Fruit fly (Drosophila melanogaster): Measurements from ENCODE around the gene CG34347.

Gene CG34347

DNA sequence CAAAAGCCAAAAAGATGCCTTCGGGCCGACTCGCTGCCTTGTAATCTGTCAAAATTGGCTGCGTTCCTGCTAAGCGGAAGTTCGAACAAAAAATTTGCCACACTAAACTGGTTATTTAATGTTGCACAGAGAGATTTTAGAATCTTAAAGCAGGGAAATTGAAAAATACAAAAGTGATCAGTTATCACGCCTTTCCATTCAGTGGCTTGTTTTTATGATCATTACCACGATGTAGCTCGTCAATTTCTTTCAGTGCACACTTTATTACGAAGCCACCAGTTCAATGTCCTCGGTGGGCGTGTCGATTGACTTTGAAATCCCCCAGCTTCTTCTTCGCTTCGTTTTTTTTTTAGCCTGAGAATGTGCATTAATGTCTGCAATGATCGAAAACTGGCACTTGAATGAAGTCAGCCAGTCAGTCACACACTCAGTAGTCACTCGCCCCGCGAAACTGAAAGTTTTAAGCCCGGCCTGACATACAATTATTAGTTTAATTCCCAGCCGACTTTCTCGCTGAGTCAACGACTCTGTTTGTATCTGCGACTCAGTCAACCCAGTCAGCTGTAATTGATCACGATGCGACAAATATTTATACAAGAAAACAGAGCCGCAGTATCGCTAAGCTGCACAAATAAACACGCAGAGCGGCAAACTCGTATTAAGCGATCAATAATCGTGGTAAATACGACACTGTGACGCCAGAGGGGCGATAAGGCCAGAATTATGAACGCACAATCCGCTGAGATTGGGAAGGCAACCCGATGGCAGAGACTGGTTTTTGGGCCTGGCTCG is 1.9 kb upstream of the CG34347 start:
- TF ChIP-seq EcR (GFP tag; optimal IDR thresholded peaks at IDR 0.05) (peak; percentile 62), psq (optimal IDR thresholded peaks at IDR 0.05) (no peak)

dm6 chr3R:31310300-31310699 is 657 bp upstream of the CG34347 start:
- TF ChIP-seq psq (optimal IDR thresholded peaks at IDR 0.05) (no peak), Dll (optimal IDR thresholded peaks at IDR 0.05) (no peak), pan (optimal IDR thresholded peaks at IDR 0.05) (no peak), usp (GFP tag; optimal IDR thresholded peaks at IDR 0.05) (no peak), EcR (GFP tag; optimal IDR thresholded peaks at IDR 0.05) (no peak), CG8478 (optimal IDR thresholded peaks at IDR 0.05) (no peak)

dm6 chr3R:31312287-31312686 is 1.3 kb downstream of the CG34347 start:
- TF ChIP-seq psq (optimal IDR thresholded peaks at IDR 0.05) = no peak
- TF ChIP-seq CG8478 (optimal IDR thresholded peaks at IDR 0.05) = no peak
- TF ChIP-seq usp (GFP tag; optimal IDR thresholded peaks at IDR 0.05) = no peak
- TF ChIP-seq Dll (optimal IDR thresholded peaks at IDR 0.05) = no peak
- no peak for TF ChIP-seq EcR (GFP tag; optimal IDR thresholded peaks at IDR 0.05)
- no peak for TF ChIP-seq pan (optimal IDR thresholded peaks at IDR 0.05)

DNA sequence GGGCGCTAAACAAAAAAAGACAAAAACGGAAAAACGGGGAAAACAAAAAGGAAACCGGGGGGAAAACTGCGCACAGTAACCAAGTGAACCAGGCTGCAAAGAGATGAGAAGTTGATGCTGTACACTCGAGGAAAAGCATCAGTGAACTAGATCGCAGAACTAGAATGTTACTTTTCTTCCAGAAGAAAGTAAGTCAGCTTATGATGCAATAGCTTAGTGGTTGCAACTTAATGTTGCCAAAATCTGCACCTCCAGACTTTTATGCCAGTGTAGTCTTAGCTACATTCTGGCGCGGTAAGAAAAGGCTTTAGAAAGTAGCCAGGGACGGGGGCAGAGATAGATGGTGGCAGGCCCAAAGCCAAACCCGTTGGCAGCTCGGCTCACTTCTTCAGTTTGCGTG is 3.5 kb downstream of the CG34347 start:
- no peak for TF ChIP-seq usp (GFP tag; optimal IDR thresholded peaks at IDR 0.05)
- no peak for TF ChIP-seq psq (optimal IDR thresholded peaks at IDR 0.05)
- TF ChIP-seq pan (optimal IDR thresholded peaks at IDR 0.05) = no peak
- no peak for TF ChIP-seq CG8478 (optimal IDR thresholded peaks at IDR 0.05)
- no peak for TF ChIP-seq EcR (GFP tag; optimal IDR thresholded peaks at IDR 0.05)
- TF ChIP-seq Dll (optimal IDR thresholded peaks at IDR 0.05) = no peak

- TF ChIP-seq Dll (optimal IDR thresholded peaks at IDR 0.05) = no peak
Measured at dm6 chr3R:31319426-31320221, 8.7 kb downstream of the CG34347 start.

DNA sequence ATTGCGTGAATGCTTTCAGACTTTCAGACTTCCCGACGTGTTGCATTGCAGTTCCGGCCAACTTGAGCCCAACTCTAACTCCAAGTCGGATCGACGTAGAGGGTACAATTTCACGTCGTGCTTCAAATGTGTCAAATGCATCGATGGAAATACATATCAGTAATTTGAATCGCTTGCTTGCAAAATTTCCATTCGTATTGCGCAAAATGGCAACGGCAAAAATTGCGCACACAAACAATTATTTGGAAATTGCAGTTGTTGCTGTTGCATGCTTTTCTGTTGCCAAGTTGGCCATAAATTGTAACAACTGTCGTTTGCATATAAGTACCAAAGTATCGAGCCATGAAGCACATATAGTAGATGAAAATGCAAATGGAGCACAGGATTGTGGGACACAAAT is 9.5 kb downstream of the CG34347 start:
- TF ChIP-seq EcR (GFP tag; optimal IDR thresholded peaks at IDR 0.05) (no peak), psq (optimal IDR thresholded peaks at IDR 0.05) (no peak), usp (GFP tag; optimal IDR thresholded peaks at IDR 0.05) (no peak), pan (optimal IDR thresholded peaks at IDR 0.05) (no peak), CG8478 (optimal IDR thresholded peaks at IDR 0.05) (no peak), Dll (optimal IDR thresholded peaks at IDR 0.05) (no peak)

dm6 chr3R:31321410-31321809 is 10.5 kb downstream of the CG34347 start:
- no peak for TF ChIP-seq usp (GFP tag; optimal IDR thresholded peaks at IDR 0.05)
- no peak for TF ChIP-seq Dll (optimal IDR thresholded peaks at IDR 0.05)
- no peak for TF ChIP-seq psq (optimal IDR thresholded peaks at IDR 0.05)
- TF ChIP-seq CG8478 (optimal IDR thresholded peaks at IDR 0.05) = no peak
- no peak for TF ChIP-seq pan (optimal IDR thresholded peaks at IDR 0.05)
- TF ChIP-seq EcR (GFP tag; optimal IDR thresholded peaks at IDR 0.05) = no peak

dm6 chr3R:31322274-31322673 is 11.3 kb downstream of the CG34347 start:
- TF ChIP-seq pan (optimal IDR thresholded peaks at IDR 0.05) (no peak), usp (GFP tag; optimal IDR thresholded peaks at IDR 0.05) (no peak), psq (optimal IDR thresholded peaks at IDR 0.05) (no peak), Dll (optimal IDR thresholded peaks at IDR 0.05) (no peak), CG8478 (optimal IDR thresholded peaks at IDR 0.05) (no peak), EcR (GFP tag; optimal IDR thresholded peaks at IDR 0.05) (no peak)

- TF ChIP-seq CG8478 (optimal IDR thresholded peaks at IDR 0.05) = no peak
- TF ChIP-seq EcR (GFP tag; optimal IDR thresholded peaks at IDR 0.05) = no peak
- no peak for TF ChIP-seq Dll (optimal IDR thresholded peaks at IDR 0.05)
- no peak for TF ChIP-seq psq (optimal IDR thresholded peaks at IDR 0.05)
- no peak for TF ChIP-seq pan (optimal IDR thresholded peaks at IDR 0.05)
- TF ChIP-seq usp (GFP tag; optimal IDR thresholded peaks at IDR 0.05) = no peak
Measured at dm6 chr3R:31324474-31324873, 13.5 kb downstream of the CG34347 start.

DNA sequence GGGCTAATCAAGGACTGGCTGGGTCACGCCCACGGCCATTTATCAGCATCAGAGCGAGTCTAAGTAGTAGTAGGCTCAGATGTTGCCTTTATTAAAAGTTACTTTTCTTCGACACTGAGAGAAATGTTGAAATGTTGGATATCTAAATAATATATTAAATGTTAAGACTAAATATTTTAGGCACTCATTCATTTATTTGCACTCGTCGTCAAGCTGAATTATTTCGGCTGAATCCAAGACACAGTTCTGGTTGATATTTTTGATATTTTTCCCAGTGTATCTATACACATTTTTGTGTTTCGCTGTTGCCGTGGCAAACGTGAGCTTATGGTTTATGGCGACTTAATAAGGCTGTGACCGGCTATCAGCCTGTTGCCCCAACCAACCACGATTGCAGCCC is 14.1 kb downstream of the CG34347 start:
- TF ChIP-seq usp (GFP tag; optimal IDR thresholded peaks at IDR 0.05) (no peak), CG8478 (optimal IDR thresholded peaks at IDR 0.05) (no peak), EcR (GFP tag; optimal IDR thresholded peaks at IDR 0.05) (no peak), Dll (optimal IDR thresholded peaks at IDR 0.05) (no peak), pan (optimal IDR thresholded peaks at IDR 0.05) (no peak), psq (optimal IDR thresholded peaks at IDR 0.05) (no peak)

- TF ChIP-seq CG8478 (optimal IDR thresholded peaks at IDR 0.05) = no peak
- no peak for TF ChIP-seq psq (optimal IDR thresholded peaks at IDR 0.05)
- no peak for TF ChIP-seq EcR (GFP tag; optimal IDR thresholded peaks at IDR 0.05)
- no peak for TF ChIP-seq pan (optimal IDR thresholded peaks at IDR 0.05)
- no peak for TF ChIP-seq Dll (optimal IDR thresholded peaks at IDR 0.05)
- TF ChIP-seq usp (GFP tag; optimal IDR thresholded peaks at IDR 0.05) = no peak
Measured at dm6 chr3R:31329809-31330208, 18.9 kb downstream of the CG34347 start.

DNA sequence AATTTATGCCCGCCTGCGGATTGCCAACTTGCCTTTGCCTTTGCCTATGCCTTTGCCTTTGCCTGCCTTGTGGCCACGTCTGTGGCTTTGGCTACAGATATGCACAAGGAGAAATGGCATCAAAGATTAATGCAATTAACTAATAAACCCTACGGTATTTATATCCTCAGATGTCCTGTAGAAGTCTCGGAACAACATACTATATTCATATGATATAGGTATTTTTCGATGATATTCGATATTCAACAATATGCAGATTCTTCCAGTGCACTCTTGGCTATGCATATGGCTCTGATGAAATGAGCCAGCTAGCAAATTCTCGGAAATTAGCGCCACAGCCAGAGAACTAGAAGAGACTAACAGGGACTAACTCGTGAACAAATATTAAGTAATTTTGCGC is 25.3 kb downstream of the CG34347 start:
- TF ChIP-seq usp (GFP tag; optimal IDR thresholded peaks at IDR 0.05) (no peak), CG8478 (optimal IDR thresholded peaks at IDR 0.05) (no peak), pan (optimal IDR thresholded peaks at IDR 0.05) (no peak), Dll (optimal IDR thresholded peaks at IDR 0.05) (no peak), EcR (GFP tag; optimal IDR thresholded peaks at IDR 0.05) (no peak), psq (optimal IDR thresholded peaks at IDR 0.05) (no peak)

Measured in whole organism.